Worm (Caenorhabditis elegans): ENCODE results near the gene C04E12.2.

- no peak for TF ChIP-seq ceh-16 (tag; optimal IDR thresholded peaks at IDR 0.05)
- no peak for TF ChIP-seq nhr-12 (tag; optimal IDR thresholded peaks at IDR 0.05)
- no peak for TF ChIP-seq nhr-76 (tag; optimal IDR thresholded peaks at IDR 0.05)
- no peak for TF ChIP-seq nhr-77 (tag; optimal IDR thresholded peaks at IDR 0.05)
- TF ChIP-seq unc-62 (GFP tag; optimal IDR thresholded peaks at IDR 0.05): no peak
- no peak for TF ChIP-seq unc-39 (tag; optimal IDR thresholded peaks at IDR 0.05)
Observed at ce11 chrV:3388299-3388698, 20.4 kb downstream of the C04E12.2 start.

All from whole organism, L3 larva.